Worm (Caenorhabditis elegans) whole organism, late embryonic: ENCODE results near the gene F38B2.2.

Source experiments
- C08G9.2 ChIP-seq: sonication (generic microtip); optimal IDR thresholded peaks from 2 replicates; lab custom pipeline; 2016; ENCODE audit warnings: mild to moderate bottlenecking, missing genetic modification characterization, moderate library complexity, missing compliant biosample characterization
- C38D4.7 ChIP-seq: fragments of 200-800 bp; sonication (Bioruptor generic); optimal IDR thresholded peaks from 2 replicates; lab custom pipeline; 2018; ENCODE audit warnings: mild to moderate bottlenecking, missing genetic modification characterization, moderate library complexity, missing compliant biosample characterization
- K02D7.2 ChIP-seq: sonication (generic microtip); optimal IDR thresholded peaks from 2 replicates; lab custom pipeline; 2017; ENCODE audit warnings: mild to moderate bottlenecking, missing genetic modification characterization, missing compliant biosample characterization
- Y22D7AL.16 ChIP-seq: sonication (generic microtip); optimal IDR thresholded peaks from 2 replicates; lab custom pipeline; 2016; ENCODE audit warnings: missing genetic modification characterization, missing compliant biosample characterization
- ama-1 ChIP-seq: fragments of 150-350 bp; optimal IDR thresholded peaks from 2 replicates; lab custom pipeline; 2014
- ceh-14 ChIP-seq: sonication (generic microtip); optimal IDR thresholded peaks from 2 replicates; lab custom pipeline; 2016; ENCODE audit warnings: missing genotype, missing genetic modification characterization, missing compliant biosample characterization
- ceh-18 ChIP-seq: sonication (generic microtip); optimal IDR thresholded peaks from 2 replicates; lab custom pipeline; 2016; ENCODE audit warnings: missing genetic modification characterization, missing compliant biosample characterization
- ceh-19 ChIP-seq: fragments of 200-800 bp; sonication (Bioruptor generic); optimal IDR thresholded peaks from 2 replicates; lab custom pipeline; 2018; ENCODE audit warnings: mild to moderate bottlenecking, missing genetic modification characterization, missing compliant biosample characterization
- ceh-24 ChIP-seq: sonication (generic microtip); optimal IDR thresholded peaks from 2 replicates; lab custom pipeline; 2016; ENCODE audit warnings: mild to moderate bottlenecking, missing genetic modification characterization, missing compliant biosample characterization
- ceh-30 ChIP-seq: fragments of 150-350 bp; optimal IDR thresholded peaks from 2 replicates; lab custom pipeline; 2014; ENCODE audit warnings: missing biosample characterization, missing genetic modification characterization
- ceh-31 ChIP-seq: sonication (generic microtip); optimal IDR thresholded peaks from 2 replicates; lab custom pipeline; 2016; ENCODE audit warnings: missing genetic modification characterization, missing compliant biosample characterization
- ceh-48 ChIP-seq: sonication (generic microtip); optimal IDR thresholded peaks from 2 replicates; lab custom pipeline; 2016; ENCODE audit warnings: missing genetic modification characterization, inconsistent platforms, missing compliant biosample characterization
- dmd-4 ChIP-seq: sonication (generic microtip); optimal IDR thresholded peaks from 2 replicates; lab custom pipeline; 2016; ENCODE audit warnings: borderline replicate concordance, missing genetic modification characterization, missing compliant biosample characterization
- dve-1 ChIP-seq: sonication (generic microtip); optimal IDR thresholded peaks from 2 replicates; lab custom pipeline; 2017; ENCODE audit warnings: antibody characterized with exemption, mild to moderate bottlenecking, missing genetic modification characterization, missing compliant biosample characterization
- elt-2 ChIP-seq: sonication (generic microtip); optimal IDR thresholded peaks from 2 replicates; lab custom pipeline; 2016; ENCODE audit warnings: missing genetic modification reagents, missing genetic modification characterization, missing compliant biosample characterization
- elt-4 ChIP-seq: sonication (generic microtip); optimal IDR thresholded peaks from 2 replicates; lab custom pipeline; 2016; ENCODE audit warnings: missing genetic modification characterization, missing compliant biosample characterization
- ets-4 ChIP-seq: sonication (generic microtip); optimal IDR thresholded peaks from 2 replicates; lab custom pipeline; 2016; ENCODE audit warnings: missing genetic modification characterization, missing compliant biosample characterization
- eyg-1 ChIP-seq: sonication (generic microtip); optimal IDR thresholded peaks from 2 replicates; lab custom pipeline; 2016; ENCODE audit warnings: missing genotype, missing genetic modification characterization, missing compliant biosample characterization
- fax-1 ChIP-seq: sonication (generic microtip); optimal IDR thresholded peaks from 2 replicates; lab custom pipeline; 2016; ENCODE audit warnings: missing genotype, missing genetic modification characterization, missing compliant biosample characterization
- fkh-10 ChIP-seq: fragments of 150-350 bp; optimal IDR thresholded peaks from 2 replicates; lab custom pipeline; 2014; ENCODE audit warnings: missing biosample characterization, missing genetic modification reagents, missing genetic modification characterization
- fkh-6 ChIP-seq: sonication (generic microtip); optimal IDR thresholded peaks from 2 replicates; lab custom pipeline; 2016; ENCODE audit warnings: missing genetic modification characterization, missing compliant biosample characterization
- hlh-13 ChIP-seq: fragments of 200-800 bp; sonication (Bioruptor generic); optimal IDR thresholded peaks from 2 replicates; lab custom pipeline; 2018; ENCODE audit warnings: mild to moderate bottlenecking, missing genetic modification characterization, missing compliant biosample characterization
- hlh-15 ChIP-seq: sonication (generic microtip); optimal IDR thresholded peaks from 2 replicates; lab custom pipeline; 2016; ENCODE audit warnings: missing genetic modification characterization, missing compliant biosample characterization
- hlh-30 ChIP-seq: sonication (generic microtip); optimal IDR thresholded peaks from 2 replicates; lab custom pipeline; 2017; ENCODE audit warnings: antibody characterized with exemption, missing genetic modification characterization, missing compliant biosample characterization; ENCODE audit not compliant: insufficient read depth
- lin-11 ChIP-seq: fragments of 200-800 bp; sonication (Bioruptor generic); optimal IDR thresholded peaks from 2 replicates; lab custom pipeline; 2018; ENCODE audit warnings: mild to moderate bottlenecking, missing genetic modification characterization, missing compliant biosample characterization
- mec-3 ChIP-seq: sonication (generic microtip); optimal IDR thresholded peaks from 2 replicates; lab custom pipeline; 2016; ENCODE audit warnings: borderline replicate concordance, missing genetic modification characterization, missing compliant biosample characterization
- nfya-1 ChIP-seq: sonication (generic microtip); optimal IDR thresholded peaks from 2 replicates; lab custom pipeline; 2017; ENCODE audit warnings: missing genetic modification characterization, mild to moderate bottlenecking, missing compliant biosample characterization, antibody characterized with exemption, moderate library complexity
- nhr-11 ChIP-seq: fragments of 150-350 bp; optimal IDR thresholded peaks from 2 replicates; lab custom pipeline; 2014; ENCODE audit warnings: missing biosample characterization, missing genetic modification characterization
- npax-4 ChIP-seq: sonication (generic microtip); optimal IDR thresholded peaks from 2 replicates; lab custom pipeline; 2016; ENCODE audit warnings: missing genetic modification characterization, missing compliant biosample characterization
- pag-3 ChIP-seq: sonication (generic microtip); optimal IDR thresholded peaks from 2 replicates; lab custom pipeline; 2016; ENCODE audit warnings: missing compliant biosample characterization, missing genetic modification characterization, borderline replicate concordance
- pat-9 ChIP-seq: fragments of 200-800 bp; sonication (Bioruptor generic); optimal IDR thresholded peaks from 2 replicates; lab custom pipeline; 2018; ENCODE audit warnings: mild to moderate bottlenecking, missing genetic modification characterization, moderate library complexity, missing compliant biosample characterization
- pax-1 ChIP-seq: fragments of 150-350 bp; optimal IDR thresholded peaks from 2 replicates; lab custom pipeline; 2014; ENCODE audit warnings: missing biosample characterization, missing genetic modification characterization
- pha-2 ChIP-seq: sonication (generic microtip); optimal IDR thresholded peaks from 2 replicates; lab custom pipeline; 2017; ENCODE audit warnings: mild to moderate bottlenecking, missing genetic modification characterization, missing compliant biosample characterization
- pha-4 ChIP-seq: fragments of 150-350 bp; optimal IDR thresholded peaks from 2 replicates; lab custom pipeline; 2018; ENCODE audit warnings: missing biosample characterization, missing genetic modification reagents, missing genetic modification characterization
- pros-1 ChIP-seq: fragments of 150-350 bp; optimal IDR thresholded peaks from 2 replicates; lab custom pipeline; 2014; ENCODE audit warnings: missing biosample characterization, missing genetic modification reagents, missing genetic modification characterization
- sox-2 ChIP-seq: fragments of 200-800 bp; sonication (Bioruptor generic); IDR thresholded peaks from 2 replicates; pipeline ENCODE4 v1.3.6; 2022; ENCODE audit warnings: missing genetic modification reagents, missing genetic modification characterization, missing compliant biosample characterization
- sox-4 ChIP-seq: sonication (generic microtip); optimal IDR thresholded peaks from 2 replicates; lab custom pipeline; 2017; ENCODE audit warnings: mild to moderate bottlenecking, missing genetic modification characterization, inconsistent platforms, missing compliant biosample characterization
- syd-9 ChIP-seq: sonication (generic microtip); optimal IDR thresholded peaks from 2 replicates; lab custom pipeline; 2016; ENCODE audit warnings: mild to moderate bottlenecking, missing genetic modification characterization, moderate library complexity, missing compliant biosample characterization
- tbx-2 ChIP-seq: sonication (generic microtip); optimal IDR thresholded peaks from 2 replicates; lab custom pipeline; 2016; ENCODE audit warnings: missing genetic modification characterization, missing compliant biosample characterization
- unc-3 ChIP-seq, 2 experiments: fragments of 200-800 bp in 1 of 2; sonication (Bioruptor generic) in 1 of 2; sonication (generic microtip) in 1 of 2; conservative IDR thresholded peaks in 1 of 2; optimal IDR thresholded peaks in 1 of 2; 2 replicates each; pipeline versions ENCODE4 v1.3.6 to Lab custom; 2016 to 2022; ENCODE audit warnings: missing compliant biosample characterization in 2 of 2, missing genetic modification characterization in 2 of 2, missing genetic modification reagents in 1 of 2
- unc-42 ChIP-seq: sonication (generic microtip); optimal IDR thresholded peaks from 2 replicates; lab custom pipeline; 2016; ENCODE audit warnings: missing genotype, missing genetic modification characterization, missing compliant biosample characterization
- unc-86 ChIP-seq: sonication (generic microtip); optimal IDR thresholded peaks from 2 replicates; lab custom pipeline; 2016; ENCODE audit warnings: missing genetic modification characterization, missing compliant biosample characterization
- zip-5 ChIP-seq: sonication (generic microtip); optimal IDR thresholded peaks from 2 replicates; lab custom pipeline; 2016; ENCODE audit warnings: missing genetic modification characterization, missing compliant biosample characterization
- ztf-16 ChIP-seq: sonication (generic microtip); optimal IDR thresholded peaks from 2 replicates; lab custom pipeline; 2017; ENCODE audit warnings: missing genetic modification characterization, missing compliant biosample characterization

Gene F38B2.2

DNA sequence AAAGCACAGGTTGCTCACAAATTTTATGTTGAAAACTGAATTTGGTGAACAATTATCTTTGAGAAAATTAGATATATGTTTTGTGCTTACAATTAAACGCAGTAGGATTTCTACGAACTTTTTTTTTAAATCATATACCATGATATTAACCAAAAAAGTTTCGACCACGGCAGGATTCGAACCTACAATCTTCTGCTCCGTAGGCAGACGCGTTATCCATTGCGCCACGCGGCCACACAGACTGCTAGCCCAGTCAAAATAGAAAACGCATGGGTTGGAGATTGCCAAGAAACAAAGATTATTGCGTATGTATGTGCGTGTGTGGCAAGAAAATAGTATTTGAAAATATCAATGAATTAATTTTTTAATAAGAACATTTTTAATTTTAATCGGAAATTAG lies 26.7 kb downstream of the F38B2.2 start (continued):
- TF ChIP-seq tbx-2 (tag; lab: Kevin White, UChicago) (peak; percentile 34), eyg-1 (tag; lab: Kevin White, UChicago) (no peak), pat-9 (peak; percentile 66), elt-4 (tag; lab: Kevin White, UChicago) (no peak), hlh-30 (tag; lab: Kevin White, UChicago) (no peak), C08G9.2 (tag; lab: Kevin White, UChicago) (peak; percentile 56), ceh-24 (tag; lab: Kevin White, UChicago) (peak; percentile 5), ceh-31 (no peak), ets-4 (tag; lab: Kevin White, UChicago) (peak; percentile 30), unc-3 (GFP tag; conservative IDR thresholded peaks at IDR 0.05; lab: Robert Waterston, UW) (peak; percentile 70; the same call in 1 of the 2 replicates), unc-3 (tag; optimal IDR thresholded peaks at IDR 0.05; lab: Kevin White, UChicago) (peak; percentile 24), ceh-18 (tag; lab: Kevin White, UChicago) (peak; percentile 53), ceh-30 (tag; lab: Kevin White, UChicago) (no peak), ztf-16 (tag; lab: Kevin White, UChicago) (peak; percentile 51), pag-3 (tag; lab: Kevin White, UChicago) (no peak), ceh-19 (peak; percentile 76), ceh-48 (tag; lab: Kevin White, UChicago) (no peak), pha-2 (tag; lab: Kevin White, UChicago) (no peak), sox-4 (peak; percentile 45), sox-2 (no peak; the same call in 1 of the 2 replicates), fax-1 (peak; percentile 42), fkh-6 (tag; lab: Kevin White, UChicago) (peak; percentile 61), zip-5 (tag; lab: Kevin White, UChicago) (peak; percentile 25), pros-1 (tag; lab: Kevin White, UChicago) (no peak), fkh-10 (no peak), nhr-11 (tag; lab: Kevin White, UChicago) (no peak), nfya-1 (peak; percentile 20), ceh-14 (tag; lab: Kevin White, UChicago) (peak; percentile 72), K02D7.2 (tag; lab: Kevin White, UChicago) (peak; percentile 60), dmd-4 (tag; lab: Kevin White, UChicago) (no peak), C38D4.7 (peak; percentile 46), pax-1 (no peak), mec-3 (tag; lab: Kevin White, UChicago) (no peak), pha-4 (tag; lab: Kevin White, UChicago) (no peak)

ce11 chrX:11251928-11252327 lies 27.2 kb downstream of the F38B2.2 start:
- no peak for TF ChIP-seq sox-4
- no peak for TF ChIP-seq hlh-15 (tag; lab: Kevin White, UChicago)
- TF ChIP-seq ceh-24 (tag; lab: Kevin White, UChicago), result no peak
- no peak for TF ChIP-seq ceh-18 (tag; lab: Kevin White, UChicago)
- TF ChIP-seq dve-1, result no peak

DNA sequence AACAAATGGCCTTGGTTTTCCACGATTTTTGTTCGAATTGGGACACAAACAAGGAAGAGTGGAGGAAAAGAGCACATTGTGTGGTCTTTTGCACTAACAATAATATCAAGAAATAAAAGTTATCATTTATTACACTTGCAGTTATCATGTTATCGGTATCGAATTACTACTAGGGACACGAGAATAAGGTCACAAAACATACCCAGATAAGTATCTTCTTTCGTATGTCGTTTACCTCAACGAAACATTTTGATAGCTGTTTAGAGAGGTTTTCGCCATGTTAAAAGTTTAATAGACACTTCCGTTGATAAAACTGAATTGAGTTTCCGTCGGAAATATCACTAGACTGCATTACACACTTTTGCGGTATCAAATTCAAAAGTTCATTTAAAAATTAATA lies 28.2 kb downstream of the F38B2.2 start:
- TF ChIP-seq ceh-14 (tag; lab: Kevin White, UChicago) (no peak), elt-2 (tag; lab: Kevin White, UChicago) (peak; percentile 83), npax-4 (tag; lab: Kevin White, UChicago) (no peak)
- TF ChIP-seq, all 69 proteins: peak for 1

ce11 chrX:11249392-11249791 lies 29.8 kb downstream of the F38B2.2 start:
- TF ChIP-seq unc-86 (tag; lab: Kevin White, UChicago) (no peak), lin-11 (tag; lab: Kevin White, UChicago) (no peak), syd-9 (tag; lab: Kevin White, UChicago) (no peak), pros-1 (tag; lab: Kevin White, UChicago) (no peak), hlh-13 (GFP tag; lab: Kevin White, UChicago) (no peak), unc-42 (tag; lab: Kevin White, UChicago) (no peak), ceh-31 (no peak), nhr-11 (tag; lab: Kevin White, UChicago) (no peak), ceh-48 (tag; lab: Kevin White, UChicago) (no peak), pag-3 (tag; lab: Kevin White, UChicago) (no peak), Y22D7AL.16 (tag; lab: Kevin White, UChicago) (no peak), ceh-30 (tag; lab: Kevin White, UChicago) (no peak), ama-1 (lab: Kevin White, UChicago) (no peak)
